Worm (Caenorhabditis elegans): ENCODE data around the gene srg-22.

Gene srg-22

ce11 chrII:3050703-3051102 is 42.5 kb downstream of the srg-22 start, which contains the start of gene sri-31:
Gene sri-31 (plus strand): TSS chrII:3051003.
- TF ChIP-seq nhr-12 (tag; optimal IDR thresholded peaks at IDR 0.05) = no peak

ce11 chrII:3048989-3049388 is 44.3 kb downstream of the srg-22 start:
- TF ChIP-seq lin-39 (tag; optimal IDR thresholded peaks at IDR 0.05) (no peak), swsn-7 (tag; optimal IDR thresholded peaks at IDR 0.05) (no peak), ceh-8 (GFP tag; optimal IDR thresholded peaks at IDR 0.05) (no peak), blmp-1 (tag; optimal IDR thresholded peaks at IDR 0.05) (no peak), efl-3 (GFP tag; optimal IDR thresholded peaks at IDR 0.05) (no peak), fkh-10 (GFP tag; optimal IDR thresholded peaks at IDR 0.05) (no peak), zag-1 (tag; optimal IDR thresholded peaks at IDR 0.05) (no peak), vab-15 (tag; optimal IDR thresholded peaks at IDR 0.05) (no peak), hlh-4 (tag; optimal IDR thresholded peaks at IDR 0.05) (no peak), fkh-8 (tag; optimal IDR thresholded peaks at IDR 0.05) (no peak), nhr-11 (tag; optimal IDR thresholded peaks at IDR 0.05) (no peak)

ce11 chrII:3048378-3048777 is 44.9 kb downstream of the srg-22 start, which contains the start of gene sri-28:
Gene sri-28 (plus strand): TSS chrII:3048678.
- no peak for TF ChIP-seq pag-3 (tag; optimal IDR thresholded peaks at IDR 0.05; ENCODE audit: borderline replicate concordance, insufficient read depth)
- TF ChIP-seq hpl-2 (GFP tag; optimal IDR thresholded peaks at IDR 0.05) = no peak
- no peak for TF ChIP-seq skn-1 (tag; optimal IDR thresholded peaks at IDR 0.05)
- no peak for TF ChIP-seq snpc-4 (tag; optimal IDR thresholded peaks at IDR 0.05)

ce11 chrII:3045875-3046274 is 47.4 kb downstream of the srg-22 start, which contains the start of gene sri-30:
Gene sri-30 (plus strand): TSS chrII:3046175.
- TF ChIP-seq ama-1 (optimal IDR thresholded peaks at IDR 0.05) = no peak
- no peak for TF ChIP-seq nhr-76 (tag; optimal IDR thresholded peaks at IDR 0.05)
- TF ChIP-seq nhr-71 (tag; optimal IDR thresholded peaks at IDR 0.05) = no peak
- TF ChIP-seq pqm-1 (tag; optimal IDR thresholded peaks at IDR 0.05) = no peak

- TF ChIP-seq snpc-4 (tag; optimal IDR thresholded peaks at IDR 0.05) (no peak), C34B4.2 (tag; optimal IDR thresholded peaks at IDR 0.05) (no peak), ceh-90 (tag; optimal IDR thresholded peaks at IDR 0.05) (no peak)
Observed at ce11 chrII:3045422-3045821, 47.8 kb downstream of the srg-22 start.

ce11 chrII:3044023-3044422 is 49.2 kb downstream of the srg-22 start, which contains the start of gene sri-29:
Gene sri-29 (plus strand): TSS chrII:3044323.
- no peak for TF ChIP-seq nhr-237 (tag; optimal IDR thresholded peaks at IDR 0.05)
- TF ChIP-seq mep-1 (tag; optimal IDR thresholded peaks at IDR 0.05) = no peak
- TF ChIP-seq fos-1 (tag; optimal IDR thresholded peaks at IDR 0.05) = no peak
- TF ChIP-seq lsy-2 (tag; optimal IDR thresholded peaks at IDR 0.05) = no peak
- TF ChIP-seq unc-86 (tag; optimal IDR thresholded peaks at IDR 0.05) = no peak
- TF ChIP-seq mef-2 (tag; optimal IDR thresholded peaks at IDR 0.05) = no peak
- TF ChIP-seq nhr-11 (tag; optimal IDR thresholded peaks at IDR 0.05) = no peak
- no peak for TF ChIP-seq nhr-28 (tag; optimal IDR thresholded peaks at IDR 0.05)

- TF ChIP-seq lir-3 (tag; optimal IDR thresholded peaks at IDR 0.05; ENCODE audit: poor library complexity) = no peak
Observed at ce11 chrII:3043358-3043757, 49.9 kb downstream of the srg-22 start, which contains the start of gene B0454.8. Gene B0454.8 (minus strand): TSS chrII:3043458.
